Fruit fly (Drosophila melanogaster) whole organism: ENCODE results near the gene dao.

Experiments used
- CG8478 ChIP-seq: fragments of >200 bp; optimal IDR thresholded peaks from 2 replicates; lab custom pipeline; 2018; ENCODE audit warnings: inconsistent platforms
- Dll ChIP-seq: fragments of >200 bp; optimal IDR thresholded peaks from 2 replicates; lab custom pipeline; 2017
- EcR ChIP-seq, 2 experiments: fragments of >200 bp; optimal IDR thresholded peaks; 2 replicates each; lab custom pipeline; 2017; ENCODE audit warnings: missing biosample characterization in 2 of 2, missing genetic modification characterization in 2 of 2, missing genetic modification reagents in 2 of 2
- pan ChIP-seq: fragments of >200 bp; optimal IDR thresholded peaks from 2 replicates; lab custom pipeline; 2017
- psq ChIP-seq: fragments of >200 bp; optimal IDR thresholded peaks from 2 replicates; lab custom pipeline; 2017
- usp ChIP-seq: fragments of >200 bp; optimal IDR thresholded peaks from 2 replicates; lab custom pipeline; 2017; ENCODE audit warnings: missing biosample characterization, missing genetic modification characterization, mixed read lengths

dao gene

dm6 chr2L:15292139-15292538 lies 43.5 kb downstream of the dao start, which contains the start of gene CG15260:
TSS of gene CG15260 (minus strand) at chr2L:15292239.
- TF ChIP-seq EcR (GFP tag; optimal IDR thresholded peaks at IDR 0.05; lab: Kevin White, UChicago), result no peak
- no peak for TF ChIP-seq pan
- TF ChIP-seq usp (GFP tag; lab: Kevin White, UChicago), result no peak
- no peak for TF ChIP-seq CG8478 (lab: Kevin White, UChicago)
- no peak for TF ChIP-seq Dll

- TF ChIP-seq CG8478 (lab: Kevin White, UChicago) (no peak), psq (lab: Kevin White, UChicago) (no peak)
These were observed 48.8 kb downstream of the dao start, which contains the start of gene CG15262 for dm6 chr2L:15297508-15297907. TSS of gene CG15262 (plus strand) at chr2L:15297808.

dm6 chr2L:15301841-15302240 lies 53.2 kb downstream of the dao start:
- TF ChIP-seq EcR (GFP tag; optimal IDR thresholded peaks at IDR 0.05; lab: Kevin White, UChicago) (peak in 1 of 2 experiments; percentile 53), pan (no peak), Dll (no peak)
